Fruit fly (Drosophila melanogaster): ENCODE measurements around the gene LysX.

DNA sequence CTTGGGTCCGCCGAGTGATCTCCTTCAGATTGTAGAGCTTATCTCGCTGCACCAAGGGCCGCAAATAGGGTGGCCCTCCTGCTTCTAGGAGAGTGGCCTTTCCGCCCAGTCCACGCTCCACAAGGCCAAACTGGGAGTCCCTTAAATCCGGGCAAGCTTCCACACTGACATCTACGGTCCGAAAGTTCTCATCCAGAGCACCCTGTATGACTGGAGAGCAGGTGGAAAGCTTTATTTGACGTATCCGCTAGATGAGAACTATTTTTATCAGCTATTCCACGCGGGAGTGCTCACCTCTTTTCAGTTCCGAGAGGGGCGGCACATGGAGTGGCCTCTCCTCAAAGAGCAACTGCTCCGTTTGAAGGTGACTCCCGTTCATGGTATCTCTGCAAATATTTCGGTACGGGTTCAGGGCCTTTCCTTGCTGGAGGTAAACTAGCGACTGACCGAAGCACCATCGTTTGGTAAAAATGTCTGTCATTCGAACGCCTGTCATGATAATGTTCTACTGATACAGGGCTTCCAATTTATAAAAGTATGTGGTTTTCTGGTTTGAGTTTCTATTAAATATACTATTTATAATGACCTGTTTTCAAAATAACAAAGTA is 7.6 kb upstream of the LysX start, which contains the start of gene meep:
- TF ChIP-seq Fer3 (tag; optimal IDR thresholded peaks at IDR 0.05) (no peak), CTCF (GFP tag; optimal IDR thresholded peaks at IDR 0.05) (no peak), otp (GFP tag; IDR thresholded peaks at IDR 0.05) (no peak), lov (optimal IDR thresholded peaks at IDR 0.05) (no peak), lov (GFP tag; IDR thresholded peaks at IDR 0.05) (no peak), hb (GFP tag; IDR thresholded peaks at IDR 0.05; ENCODE audit: partially characterized antibody) (no peak), sisA (GFP tag; IDR thresholded peaks at IDR 0.05) (no peak), eve (GFP tag; optimal IDR thresholded peaks at IDR 0.05) (no peak), psq (GFP tag; optimal IDR thresholded peaks at IDR 0.05) (no peak)
